Worm (Caenorhabditis elegans) whole organism, midembryonic: ENCODE data around the gene sri-25.

Source experiments
- klf-2 ChIP-seq: fragments of 200-800 bp; sonication (Bioruptor generic); conservative IDR thresholded peaks from 2 replicates; pipeline ENCODE4 v1.3.6; 2022; ENCODE audit warnings: missing genetic modification reagents, missing genetic modification characterization, missing compliant biosample characterization
- ref-1 ChIP-seq: fragments of 200-800 bp; sonication (Bioruptor generic); conservative IDR thresholded peaks from 2 replicates; pipeline ENCODE4 v1.3.6; 2022; ENCODE audit warnings: missing genetic modification reagents, missing genetic modification characterization, missing compliant biosample characterization
- tab-1 ChIP-seq: fragments of 200-800 bp; sonication (Bioruptor generic); IDR thresholded peaks from 2 replicates; pipeline ENCODE4 v1.3.6; 2022; ENCODE audit warnings: missing genetic modification characterization, missing compliant biosample characterization
- ztf-23 ChIP-seq: fragments of 200-800 bp; sonication (Bioruptor generic); IDR thresholded peaks from 2 replicates; pipeline ENCODE4 v1.3.6; 2022; ENCODE audit warnings: missing genetic modification reagents, missing genetic modification characterization, missing compliant biosample characterization
- ztf-29 ChIP-seq: fragments of 200-800 bp; sonication (Bioruptor generic); IDR thresholded peaks from 2 replicates; pipeline ENCODE4 v1.3.6; 2022; ENCODE audit warnings: missing genetic modification reagents, missing genetic modification characterization, missing compliant biosample characterization

ce11 chrV:15199768-15200167 is 17.0 kb upstream of the sri-25 start, which contains the start of gene Y75B12B.10:
- TF ChIP-seq tab-1 (no peak), ztf-23 (GFP tag; lab: Robert Waterston, UW) (no peak), ref-1 (GFP tag; lab: Robert Waterston, UW) (no peak), klf-2 (no peak), ztf-29 (GFP tag; lab: Robert Waterston, UW) (no peak)
